Fruit fly (Drosophila melanogaster): Measurements from ENCODE around the gene Pfdn5.

The Pfdn5 gene

DNA sequence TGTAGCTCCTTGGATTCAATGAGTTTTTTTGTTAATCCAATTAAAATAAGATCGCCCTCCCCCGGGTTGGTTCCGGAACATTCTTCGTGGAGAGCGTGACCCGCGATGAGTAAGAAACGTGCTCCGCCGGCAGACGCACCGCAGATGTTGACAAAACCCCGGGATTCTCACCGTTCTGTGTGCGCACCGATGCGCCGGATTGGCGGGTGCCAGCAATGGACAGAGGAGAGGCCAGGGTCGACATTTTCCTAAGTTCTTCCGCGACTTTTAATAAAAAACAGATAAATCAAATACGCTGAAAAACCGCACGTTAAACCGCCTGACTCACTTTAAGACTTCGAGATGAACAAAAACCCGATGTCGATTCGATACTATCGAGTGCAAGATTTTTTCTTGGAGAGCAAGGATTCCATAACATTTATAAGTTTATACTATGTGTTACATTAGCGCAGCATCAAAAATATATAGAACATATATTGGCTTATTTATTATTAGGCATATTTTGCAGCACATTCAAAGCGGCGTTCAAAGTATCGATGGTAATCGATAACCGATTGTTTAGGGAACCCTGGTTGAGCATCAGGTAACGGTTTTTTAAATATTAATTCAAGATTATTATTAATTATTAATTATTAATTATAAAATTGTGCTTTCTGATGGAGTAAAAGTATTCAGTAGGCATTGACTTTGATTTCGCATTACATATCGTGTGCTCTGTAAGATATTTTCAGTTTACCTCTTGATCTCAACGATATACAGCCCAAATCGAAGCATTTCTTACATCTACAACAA lies 4.4 kb downstream of the Pfdn5 start, which contains the start of the genes CCT1 and tHMG1 (continued):
- TF ChIP-seq Opbp (GFP tag; IDR thresholded peaks at IDR 0.05; ENCODE audit: partially characterized antibody) (peak; percentile 85), vfl (GFP tag; optimal IDR thresholded peaks at IDR 0.05) (no peak), zfh1 (GFP tag; IDR thresholded peaks at IDR 0.05) (peak; percentile 32; the same call in 1 of the 3 replicates), Doc3 (GFP tag; IDR thresholded peaks at IDR 0.05; ENCODE audit: partially characterized antibody) (peak; percentile 98), phol (tag; optimal IDR thresholded peaks at IDR 0.05) (peak; percentile 42), wek (GFP tag; optimal IDR thresholded peaks at IDR 0.05) (no peak), CG13296 (GFP tag; optimal IDR thresholded peaks at IDR 0.05) (peak; percentile 20), psq (GFP tag; optimal IDR thresholded peaks at IDR 0.05) (no peak), sna (GFP tag; IDR thresholded peaks at IDR 0.05; ENCODE audit: partially characterized antibody) (peak; percentile 97), CG9437 (GFP tag; optimal IDR thresholded peaks at IDR 0.05) (peak; percentile 3), CG31388 (GFP tag; optimal IDR thresholded peaks at IDR 0.05) (no peak), CG11723 (GFP tag; optimal IDR thresholded peaks at IDR 0.05) (no peak), CG13775 (GFP tag; optimal IDR thresholded peaks at IDR 0.05) (peak; percentile 28), NC2β (GFP tag; optimal IDR thresholded peaks at IDR 0.05) (peak; percentile 39), CG7928 (GFP tag; optimal IDR thresholded peaks at IDR 0.05) (peak; percentile 93)

DNA sequence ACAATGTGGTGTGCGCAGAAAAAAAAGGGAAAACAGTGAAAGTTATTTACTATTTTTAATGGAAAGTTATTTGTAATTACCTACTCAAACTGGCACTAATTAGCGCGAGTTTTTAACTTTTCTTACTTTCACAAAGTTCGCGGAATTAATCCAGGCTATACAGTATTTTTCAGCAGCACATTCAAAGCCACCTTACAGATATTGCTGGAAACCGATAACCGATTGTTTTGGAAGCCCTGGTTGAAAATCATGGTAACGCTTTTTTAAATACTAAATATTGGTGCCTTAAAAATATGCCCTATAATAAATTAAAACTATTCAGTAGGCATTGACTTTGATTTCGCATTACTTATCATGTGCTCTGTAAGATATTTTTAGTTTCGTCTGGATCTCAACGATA lies 5.9 kb downstream of the Pfdn5 start, which contains the start of gene tHMG2:
Gene tHMG2, plus strand, starts transcription at position 187 of the 400 bp plus-strand sequence.
- TF ChIP-seq tap (tag; optimal IDR thresholded peaks at IDR 0.05): no peak
- TF ChIP-seq CG33557 (GFP tag; optimal IDR thresholded peaks at IDR 0.05): no peak
- TF ChIP-seq Oaz (GFP tag; IDR thresholded peaks at IDR 0.05): no peak
- TF ChIP-seq ssp (GFP tag; IDR thresholded peaks at IDR 0.05): no peak
- TF ChIP-seq CG13624 (GFP tag; optimal IDR thresholded peaks at IDR 0.05): no peak
- TF ChIP-seq Dref (GFP tag; IDR thresholded peaks at IDR 0.05): peak; percentile 66
- no peak for TF ChIP-seq inv (GFP tag; IDR thresholded peaks at IDR 0.05; ENCODE audit: partially characterized antibody)
- TF ChIP-seq nmo (GFP tag; optimal IDR thresholded peaks at IDR 0.05): no peak
- TF ChIP-seq CG11085 (GFP tag; IDR thresholded peaks at IDR 0.05): no peak
- no peak for TF ChIP-seq Drgx (GFP tag; IDR thresholded peaks at IDR 0.05)
- TF ChIP-seq CG34224 (GFP tag; IDR thresholded peaks at IDR 0.05; ENCODE audit: partially characterized antibody): 0 out of 3 replicates have a peak, but pooled peaks have one; percentile 22
- no peak for TF ChIP-seq C15 (GFP tag; IDR thresholded peaks at IDR 0.05)
- TF ChIP-seq CG13287 (GFP tag; IDR thresholded peaks at IDR 0.05; ENCODE audit: partially characterized antibody): peak; percentile 40; the same call in 1 of the 2 replicates
- TF ChIP-seq zf30C (GFP tag; optimal IDR thresholded peaks at IDR 0.05): no peak
- TF ChIP-seq Hand (GFP tag; optimal IDR thresholded peaks at IDR 0.05): no peak
- TF ChIP-seq mirr (GFP tag; optimal IDR thresholded peaks at IDR 0.05): no peak
- no peak for TF ChIP-seq lov (optimal IDR thresholded peaks at IDR 0.05)
- TF ChIP-seq lov (GFP tag; IDR thresholded peaks at IDR 0.05): no peak
- TF ChIP-seq seq (GFP tag; IDR thresholded peaks at IDR 0.05): no peak
- TF ChIP-seq CG1529 (GFP tag; optimal IDR thresholded peaks at IDR 0.05): no peak
- TF ChIP-seq ems (GFP tag; optimal IDR thresholded peaks at IDR 0.05): no peak
- no peak for TF ChIP-seq E2f1 (GFP tag; IDR thresholded peaks at IDR 0.05)
- peak; percentile 83 for TF ChIP-seq CG7928 (GFP tag; optimal IDR thresholded peaks at IDR 0.05)
- 0 out of 2 replicates have a peak, but pooled peaks have one; percentile 26 for TF ChIP-seq hbn (GFP tag; IDR thresholded peaks at IDR 0.05; ENCODE audit: partially characterized antibody)
- TF ChIP-seq D19B (GFP tag; optimal IDR thresholded peaks at IDR 0.05): no peak
- TF ChIP-seq hkb (optimal IDR thresholded peaks at IDR 0.05): no peak
- no peak for TF ChIP-seq hkb (GFP tag; IDR thresholded peaks at IDR 0.05)
- TF ChIP-seq Myb (GFP tag; optimal IDR thresholded peaks at IDR 0.05): peak; percentile 92
- no peak for TF ChIP-seq PHDP (tag; optimal IDR thresholded peaks at IDR 0.05)
- no peak for TF ChIP-seq CG2202 (tag; optimal IDR thresholded peaks at IDR 0.05)
- no peak for TF ChIP-seq corto (GFP tag; optimal IDR thresholded peaks at IDR 0.05)
- peak; percentile 27; the same call in 1 of the 2 replicates for TF ChIP-seq amos (GFP tag; IDR thresholded peaks at IDR 0.05; ENCODE audit: partially characterized antibody)
- no peak for TF ChIP-seq CG15269 (tag; optimal IDR thresholded peaks at IDR 0.05)
- TF ChIP-seq Jarid2 (GFP tag; optimal IDR thresholded peaks at IDR 0.05): no peak
- TF ChIP-seq CG17328 (GFP tag; IDR thresholded peaks at IDR 0.05): no peak

Data from whole organism, embryonic.